Fruit fly (Drosophila melanogaster) whole organism, embryonic: ENCODE data around the gene Ciz1.
A peak's percentile ranks its signal among the peaks of the same experiment; 100 is the strongest.

Experiments
- Atf-2 ChIP-seq: fragments of 200-800 bp; sonication (Bioruptor generic); optimal IDR thresholded peaks from 2 replicates; lab custom pipeline; 2016; ENCODE audit warnings: missing biosample characterization, missing genetic modification characterization
- CG10147 ChIP-seq: fragments of 200-800 bp; sonication (Bioruptor generic); optimal IDR thresholded peaks from 2 replicates; lab custom pipeline; 2019; ENCODE audit warnings: missing biosample characterization, mild to moderate bottlenecking, missing genetic modification characterization, moderate library complexity
- CG11560 ChIP-seq: fragments of 200-800 bp; sonication (Bioruptor generic); IDR thresholded peaks from 3 replicates; pipeline ENCODE4 v1.3.6; 2022; ENCODE audit warnings: missing biosample characterization, missing genetic modification characterization
- CG12104 ChIP-seq: fragments of 200-800 bp; sonication (Bioruptor generic); optimal IDR thresholded peaks from 3 replicates; lab custom pipeline; 2016; ENCODE audit warnings: missing biosample characterization, missing genetic modification characterization
- CG13123 ChIP-seq: fragments of 200-800 bp; sonication (Bioruptor generic); optimal IDR thresholded peaks from 2 replicates; lab custom pipeline; 2016; ENCODE audit warnings: missing biosample characterization, missing genetic modification characterization
- CG13296 ChIP-seq: fragments of 200-800 bp; sonication (Bioruptor generic); optimal IDR thresholded peaks from 3 replicates; lab custom pipeline; 2018; ENCODE audit warnings: missing biosample characterization, mild to moderate bottlenecking, missing genetic modification characterization
- CG15514 ChIP-seq: fragments of 200-800 bp; sonication (Bioruptor generic); optimal IDR thresholded peaks from 3 replicates; lab custom pipeline; 2017; ENCODE audit warnings: missing biosample characterization, missing genetic modification characterization, mild to moderate bottlenecking, moderate library complexity, missing genetic modification reagents
- CG15601 ChIP-seq: fragments of 200-800 bp; sonication (Bioruptor generic); optimal IDR thresholded peaks from 3 replicates; lab custom pipeline; 2019; ENCODE audit warnings: missing biosample characterization, mild to moderate bottlenecking, missing genetic modification characterization, moderate library complexity
- CG16815 ChIP-seq: fragments of 200-800 bp; sonication (Bioruptor generic); optimal IDR thresholded peaks from 3 replicates; lab custom pipeline; 2017; ENCODE audit warnings: missing biosample characterization, mild to moderate bottlenecking, missing genetic modification characterization
- CG18619 ChIP-seq: fragments of 200-800 bp; sonication (Bioruptor generic); optimal IDR thresholded peaks from 3 replicates; lab custom pipeline; 2017; ENCODE audit warnings: missing biosample characterization, mild to moderate bottlenecking, missing genetic modification characterization
- CG30431 ChIP-seq: fragments of 200-800 bp; sonication (Bioruptor generic); optimal IDR thresholded peaks from 2 replicates; lab custom pipeline; 2017; ENCODE audit warnings: missing biosample characterization, missing genetic modification characterization
- CG6175 ChIP-seq: fragments of 200-800 bp; sonication (Bioruptor generic); IDR thresholded peaks from 3 replicates; pipeline ENCODE4 v1.3.6; 2022; ENCODE audit warnings: missing biosample characterization, missing genetic modification characterization
- CG7839 ChIP-seq: fragments of 200-800 bp; sonication (Bioruptor generic); optimal IDR thresholded peaks from 3 replicates; lab custom pipeline; 2018; ENCODE audit warnings: missing biosample characterization, mild to moderate bottlenecking, missing genetic modification characterization, moderate library complexity
- CG8924 ChIP-seq: fragments of 200-800 bp; optimal IDR thresholded peaks from 3 replicates; lab custom pipeline; 2019; ENCODE audit warnings: missing biosample characterization, mild to moderate bottlenecking, missing genetic modification characterization, moderate library complexity
- CG9797 ChIP-seq: fragments of 200-800 bp; sonication (Bioruptor generic); optimal IDR thresholded peaks from 3 replicates; lab custom pipeline; 2018; ENCODE audit warnings: missing biosample characterization, mild to moderate bottlenecking, missing genetic modification characterization
- CHES-1-like ChIP-seq: fragments of 200-800 bp; sonication (Bioruptor generic); optimal IDR thresholded peaks from 2 replicates; lab custom pipeline; 2016; ENCODE audit warnings: missing biosample characterization, missing genetic modification characterization
- CTCF ChIP-seq: fragments of 200-800 bp; sonication (Bioruptor generic); optimal IDR thresholded peaks from 2 replicates; lab custom pipeline; 2017; ENCODE audit warnings: missing biosample characterization, mild to moderate bottlenecking, missing genetic modification characterization, moderate library complexity
- CoRest ChIP-seq: fragments of 200-800 bp; sonication (Bioruptor generic); optimal IDR thresholded peaks from 3 replicates; lab custom pipeline; 2018; ENCODE audit warnings: missing biosample characterization, mild to moderate bottlenecking, missing genetic modification characterization, moderate library complexity
- CrebB ChIP-seq: fragments of 200-800 bp; sonication (Bioruptor generic); optimal IDR thresholded peaks from 3 replicates; lab custom pipeline; 2018; ENCODE audit warnings: missing biosample characterization, mild to moderate bottlenecking, missing genetic modification characterization
- Fer1 ChIP-seq: fragments of 200-800 bp; sonication (Bioruptor generic); optimal IDR thresholded peaks from 2 replicates; lab custom pipeline; 2017; ENCODE audit warnings: missing biosample characterization, mild to moderate bottlenecking, missing genetic modification characterization
- Hey ChIP-seq: fragments of 200-800 bp; sonication (Bioruptor generic); optimal IDR thresholded peaks from 3 replicates; lab custom pipeline; 2018; ENCODE audit warnings: missing biosample characterization, mild to moderate bottlenecking, missing genetic modification characterization
- HmgZ ChIP-seq: fragments of 200-800 bp; sonication (Bioruptor generic); optimal IDR thresholded peaks from 2 replicates; lab custom pipeline; 2018; ENCODE audit warnings: missing biosample characterization, mild to moderate bottlenecking, missing genetic modification characterization
- Jarid2 ChIP-seq: fragments of 200-800 bp; sonication (Bioruptor generic); optimal IDR thresholded peaks from 3 replicates; lab custom pipeline; 2017; ENCODE audit warnings: mild to moderate bottlenecking, missing biosample characterization, missing genetic modification reagents, missing genetic modification characterization
- Lhr ChIP-seq: fragments of 200-800 bp; sonication (Bioruptor generic); optimal IDR thresholded peaks from 3 replicates; lab custom pipeline; 2017; ENCODE audit warnings: mild to moderate bottlenecking, missing biosample characterization, missing genetic modification reagents, missing genetic modification characterization
- Myb ChIP-seq: fragments of 200-800 bp; sonication (Bioruptor generic); optimal IDR thresholded peaks from 2 replicates; lab custom pipeline; 2016; ENCODE audit warnings: missing biosample characterization, missing genetic modification characterization
- Neu2 ChIP-seq: fragments of 200-800 bp; sonication (Bioruptor generic); optimal IDR thresholded peaks from 3 replicates; lab custom pipeline; 2016; ENCODE audit warnings: missing biosample characterization, missing genetic modification characterization, borderline replicate concordance
- Ptx1 ChIP-seq: fragments of 200-800 bp; sonication (Bioruptor generic); IDR thresholded peaks from 2 replicates; pipeline ENCODE4 v1.3.6; 2022; ENCODE audit warnings: missing biosample characterization, missing genetic modification characterization
- Sin3A ChIP-seq: fragments of >200 bp; optimal IDR thresholded peaks from 2 replicates; lab custom pipeline; 2018
- TFAM ChIP-seq: fragments of 200-800 bp; sonication (Bioruptor generic); optimal IDR thresholded peaks from 2 replicates; lab custom pipeline; 2017; ENCODE audit warnings: missing biosample characterization, missing genetic modification characterization, inconsistent platforms
- Usf ChIP-seq: fragments of 200-800 bp; sonication (Bioruptor generic); optimal IDR thresholded peaks from 2 replicates; lab custom pipeline; 2017; ENCODE audit warnings: missing genotype, missing biosample characterization, missing genetic modification characterization
- Vsx1 ChIP-seq: fragments of 200-800 bp; sonication (Bioruptor generic); optimal IDR thresholded peaks from 2 replicates; lab custom pipeline; 2017; ENCODE audit warnings: missing biosample characterization, mild to moderate bottlenecking, missing genetic modification characterization, missing genetic modification reagents
- Xbp1 ChIP-seq: fragments of 200-800 bp; sonication (Bioruptor generic); optimal IDR thresholded peaks from 3 replicates; lab custom pipeline; 2016; ENCODE audit warnings: missing biosample characterization, mild to moderate bottlenecking, missing genetic modification characterization
- ac ChIP-seq: fragments of 200-800 bp; sonication (Bioruptor generic); optimal IDR thresholded peaks from 3 replicates; lab custom pipeline; 2017; ENCODE audit warnings: missing biosample characterization, mild to moderate bottlenecking, missing genetic modification characterization
- ato ChIP-seq: fragments of 200-800 bp; sonication (Bioruptor generic); IDR thresholded peaks from 2 replicates; pipeline ENCODE4 v1.3.6; 2022; ENCODE audit warnings: missing biosample characterization, missing genetic modification characterization; ENCODE audit not compliant: partially characterized antibody
- bab2 ChIP-seq: fragments of 200-800 bp; sonication (Bioruptor generic); optimal IDR thresholded peaks from 2 replicates; lab custom pipeline; 2016; ENCODE audit warnings: missing biosample characterization, missing genetic modification characterization
- chm ChIP-seq: fragments of 200-800 bp; sonication (Bioruptor generic); IDR thresholded peaks from 2 replicates; pipeline ENCODE4 v1.3.6; 2022; ENCODE audit warnings: missing biosample characterization, missing genetic modification characterization
- dpn ChIP-seq, 2 experiments: fragments of 200-800 bp; sonication (Bioruptor generic); optimal IDR thresholded peaks; 3 replicates each; lab custom pipeline; 2016; ENCODE audit warnings: missing biosample characterization in 2 of 2, missing genetic modification characterization in 2 of 2
- ewg ChIP-seq: fragments of 200-800 bp; sonication (Bioruptor generic); optimal IDR thresholded peaks from 3 replicates; lab custom pipeline; 2017; ENCODE audit warnings: mild to moderate bottlenecking, missing biosample characterization, missing genetic modification reagents, missing genetic modification characterization
- grau ChIP-seq: fragments of 200-800 bp; optimal IDR thresholded peaks from 3 replicates; lab custom pipeline; 2019; ENCODE audit warnings: missing biosample characterization, mild to moderate bottlenecking, missing genetic modification characterization, moderate library complexity
- hth ChIP-seq: fragments of >200 bp; optimal IDR thresholded peaks from 2 replicates; lab custom pipeline; 2017; ENCODE audit warnings: inconsistent platforms
- insv ChIP-seq, 2 experiments: fragments of 200-800 bp; sonication (Bioruptor generic); optimal IDR thresholded peaks; 3 replicates each; lab custom pipeline; 2016 to 2018; ENCODE audit warnings: missing biosample characterization in 2 of 2, missing genetic modification characterization in 2 of 2
- knrl ChIP-seq: fragments of 200-800 bp; sonication (Bioruptor generic); IDR thresholded peaks from 3 replicates; pipeline ENCODE4 v1.3.6; 2022; ENCODE audit warnings: missing biosample characterization, missing genetic modification characterization; ENCODE audit not compliant: partially characterized antibody
- lilli ChIP-seq: fragments of 200-800 bp; sonication (Bioruptor generic); optimal IDR thresholded peaks from 3 replicates; lab custom pipeline; 2016; ENCODE audit warnings: missing biosample characterization, missing genetic modification characterization
- lmd ChIP-seq: fragments of 200-800 bp; sonication (Bioruptor generic); IDR thresholded peaks from 2 replicates; pipeline ENCODE4 v1.3.6; 2022; ENCODE audit warnings: missing biosample characterization, missing genetic modification characterization
- nmo ChIP-seq: fragments of 200-800 bp; sonication (Bioruptor generic); optimal IDR thresholded peaks from 2 replicates; lab custom pipeline; 2018; ENCODE audit warnings: missing biosample characterization, mild to moderate bottlenecking, missing genetic modification characterization, moderate library complexity
- pho ChIP-seq: fragments of 200-800 bp; sonication (Bioruptor generic); optimal IDR thresholded peaks from 2 replicates; lab custom pipeline; 2016; ENCODE audit warnings: missing biosample characterization, missing genetic modification characterization
- row ChIP-seq: fragments of 200-800 bp; sonication (Bioruptor generic); IDR thresholded peaks from 3 replicates; pipeline ENCODE4 v1.3.6; 2022; ENCODE audit warnings: missing biosample characterization, missing genetic modification characterization
- sd ChIP-seq: fragments of 200-800 bp; sonication (Bioruptor generic); optimal IDR thresholded peaks from 3 replicates; lab custom pipeline; 2018; ENCODE audit warnings: missing biosample characterization, mild to moderate bottlenecking, missing genetic modification characterization, moderate library complexity
- slp2 ChIP-seq: fragments of 200-800 bp; sonication (Bioruptor generic); optimal IDR thresholded peaks from 2 replicates; lab custom pipeline; 2016; ENCODE audit warnings: missing biosample characterization, missing genetic modification characterization
- sna ChIP-seq: fragments of 200-800 bp; sonication (Bioruptor generic); IDR thresholded peaks from 2 replicates; pipeline ENCODE4 v1.3.6; 2022; ENCODE audit warnings: missing biosample characterization, missing genetic modification characterization; ENCODE audit not compliant: partially characterized antibody
- tap ChIP-seq: fragments of 200-800 bp; optimal IDR thresholded peaks from 3 replicates; lab custom pipeline; 2019; ENCODE audit warnings: missing biosample characterization, mild to moderate bottlenecking, missing genetic modification characterization, moderate library complexity
- ttk ChIP-seq: fragments of 200-800 bp; sonication (Bioruptor generic); IDR thresholded peaks from 2 replicates; pipeline ENCODE4 v2.1.2; 2022; ENCODE audit warnings: missing biosample characterization, missing genetic modification characterization

The Ciz1 gene

dm6 chr3L:9836524-9837047 is 27.9 kb upstream of the Ciz1 start, which contains the start of gene I-2 (continued):
- no peak for TF ChIP-seq ttk (GFP tag; lab: Robert Waterston, UW)
- TF ChIP-seq CG13296 (GFP tag; lab: Kevin White, UChicago), result no peak
- TF ChIP-seq CG11560 (tag; lab: Robert Waterston, UW), result no peak
- no peak for TF ChIP-seq CG30431
- TF ChIP-seq Neu2 (GFP tag; lab: Kevin White, UChicago), result no peak
- TF ChIP-seq nmo, result no peak
- no peak for TF ChIP-seq Lhr (GFP tag; lab: Kevin White, UChicago)
- TF ChIP-seq CG18619 (GFP tag; lab: Kevin White, UChicago), result no peak
- TF ChIP-seq Ptx1 (GFP tag; lab: Robert Waterston, UW), result no peak
- TF ChIP-seq CG10147 (GFP tag; lab: Kevin White, UChicago), result no peak
- TF ChIP-seq row, result peak; percentile 91
- peak in 1 of 2 experiments; percentile 25 for TF ChIP-seq dpn (GFP tag; optimal IDR thresholded peaks at IDR 0.05; lab: Kevin White, UChicago)
- no peak for TF ChIP-seq bab2 (GFP tag; lab: Kevin White, UChicago)
- no peak for TF ChIP-seq Jarid2 (GFP tag; lab: Kevin White, UChicago)
- peak; percentile 10 for TF ChIP-seq CG8924 (tag; lab: Kevin White, UChicago)
- TF ChIP-seq Vsx1, result no peak
- 0 out of 2 replicates have a peak, but pooled peaks have one; percentile 28 for TF ChIP-seq chm (GFP tag; lab: Robert Waterston, UW)
- TF ChIP-seq sd (tag; lab: Kevin White, UChicago), result peak; percentile 55
- TF ChIP-seq CG15601 (tag; lab: Kevin White, UChicago), result peak; percentile 44
- peak; percentile 60 for TF ChIP-seq CG15514
- TF ChIP-seq Fer1, result no peak
- no peak for TF ChIP-seq ac (GFP tag; lab: Kevin White, UChicago)
- TF ChIP-seq Myb (GFP tag; lab: Kevin White, UChicago), result peak; percentile 49
- TF ChIP-seq CG16815 (GFP tag; lab: Kevin White, UChicago), result no peak
- TF ChIP-seq ato (GFP tag; lab: Robert Waterston, UW), result peak; percentile 73
- TF ChIP-seq HmgZ (tag; lab: Kevin White, UChicago), result peak; percentile 51
- TF ChIP-seq lilli (GFP tag; lab: Kevin White, UChicago), result peak; percentile 58
- peak; percentile 34 for TF ChIP-seq grau (tag; lab: Kevin White, UChicago)
- TF ChIP-seq CG13123, result no peak
- no peak for TF ChIP-seq Atf-2 (GFP tag; lab: Kevin White, UChicago)
- TF ChIP-seq CoRest (tag; lab: Kevin White, UChicago), result peak; percentile 34
- TF ChIP-seq Hey (tag; lab: Kevin White, UChicago), result no peak
- peak; percentile 88 for TF ChIP-seq knrl (GFP tag; lab: Robert Waterston, UW)
- no peak for TF ChIP-seq lmd (GFP tag; lab: Robert Waterston, UW)
- TF ChIP-seq CG12104, result no peak
- TF ChIP-seq CHES-1-like (GFP tag; lab: Kevin White, UChicago), result no peak
- TF ChIP-seq CTCF (GFP tag; lab: Kevin White, UChicago), result peak; percentile 62
- peak; percentile 31 for TF ChIP-seq CG9797 (GFP tag; lab: Kevin White, UChicago)
- peak; percentile 15 for TF ChIP-seq Sin3A (lab: Kevin White, UChicago)
- TF ChIP-seq insv (GFP tag; optimal IDR thresholded peaks at IDR 0.05; lab: Kevin White, UChicago), result no peak
- no peak for TF ChIP-seq tap (tag; lab: Kevin White, UChicago)
- no peak for TF ChIP-seq Usf
- TF ChIP-seq ewg (GFP tag; lab: Kevin White, UChicago), result no peak
- peak; percentile 34 for TF ChIP-seq Xbp1 (GFP tag; lab: Kevin White, UChicago)
- no peak for TF ChIP-seq CrebB
- no peak for TF ChIP-seq TFAM
- TF ChIP-seq sna (GFP tag; lab: Robert Waterston, UW), result peak; percentile 58
- no peak for TF ChIP-seq slp2 (GFP tag; lab: Kevin White, UChicago)
- no peak for TF ChIP-seq pho (GFP tag; lab: Kevin White, UChicago)
- no peak for TF ChIP-seq CG6175 (GFP tag; lab: Robert Waterston, UW)
- no peak for TF ChIP-seq hth (lab: Kevin White, UChicago)
- TF ChIP-seq CG7839 (tag; lab: Kevin White, UChicago), result no peak
